Worm (Caenorhabditis elegans): Measurements from ENCODE around the gene ifp-1.

DNA sequence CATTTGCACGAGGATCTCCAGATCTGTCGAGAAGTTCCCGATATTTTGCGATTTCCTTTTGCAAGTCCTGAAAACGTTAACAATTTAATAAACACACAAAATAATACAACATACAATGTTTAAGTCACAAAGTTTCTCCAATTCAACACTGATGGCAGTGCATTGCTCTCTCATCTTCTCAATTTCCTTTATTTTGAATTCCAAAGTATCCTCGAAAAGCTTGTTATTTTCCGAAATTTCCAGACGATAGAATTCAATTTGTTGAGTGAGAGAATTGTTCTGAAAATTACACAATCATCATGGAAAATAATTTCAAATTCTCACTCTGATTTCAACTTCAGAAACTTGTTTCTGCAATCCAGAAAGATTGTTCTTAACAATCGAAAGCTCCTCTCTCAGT is 2.0 kb downstream of the ifp-1 start:
- TF ChIP-seq F49E8.2 (tag; optimal IDR thresholded peaks at IDR 0.05; ENCODE audit: insufficient read depth) (no peak), aptf-3 (GFP tag; IDR thresholded peaks at IDR 0.05) (no peak)
